Fruit fly (Drosophila melanogaster): ENCODE results near the gene CG42728.
A peak's percentile ranks its signal among the peaks of the same experiment; 100 is the strongest.

The CG42728 gene

DNA sequence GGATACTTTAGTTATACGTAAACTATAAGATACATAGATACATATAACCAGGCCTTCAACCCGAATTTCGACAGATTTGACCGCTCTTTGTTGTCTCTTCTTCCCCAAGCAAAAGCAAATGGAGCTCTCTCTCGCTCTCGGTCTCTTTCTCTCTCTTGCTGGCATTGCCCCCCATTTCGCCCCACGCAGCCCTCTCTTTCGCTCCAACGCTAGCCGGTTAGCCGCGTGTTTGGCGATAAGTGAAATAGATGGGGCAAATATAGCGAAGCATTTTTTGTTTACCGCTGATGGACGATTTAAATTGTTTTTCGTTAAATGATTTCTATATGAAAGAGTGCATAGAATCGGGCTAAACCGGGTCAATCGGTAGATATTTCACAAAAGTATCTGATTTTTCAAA lies 13.6 kb downstream of the CG42728 start:
- no peak for TF ChIP-seq Rel (GFP tag; optimal IDR thresholded peaks at IDR 0.05)
- TF ChIP-seq Rel (tag; optimal IDR thresholded peaks at IDR 0.05): peak; percentile 33
- TF ChIP-seq Mio (GFP tag; optimal IDR thresholded peaks at IDR 0.05): no peak
- TF ChIP-seq dl (GFP tag; optimal IDR thresholded peaks at IDR 0.05; ENCODE audit: insufficient read depth in 1 of 2, partially characterized antibody in 2 of 2): peak; percentile 95 to 97
- TF ChIP-seq br (GFP tag; optimal IDR thresholded peaks at IDR 0.05): peak; percentile 7
- TF ChIP-seq Hr83 (GFP tag; optimal IDR thresholded peaks at IDR 0.05; ENCODE audit: poor library complexity, severe bottlenecking): peak; percentile 69
- TF ChIP-seq Dif (GFP tag; optimal IDR thresholded peaks at IDR 0.05; ENCODE audit: partially characterized antibody): peak; percentile 98
- TF ChIP-seq sage (GFP tag; optimal IDR thresholded peaks at IDR 0.05): peak; percentile 31
- peak; percentile 23 for TF ChIP-seq psq (GFP tag; optimal IDR thresholded peaks at IDR 0.05)
- TF ChIP-seq tai (GFP tag; optimal IDR thresholded peaks at IDR 0.05): no peak
- TF ChIP-seq foxo (GFP tag; optimal IDR thresholded peaks at IDR 0.05): no peak
- no peak for TF ChIP-seq dmrt93B (GFP tag; optimal IDR thresholded peaks at IDR 0.05)
- no peak for TF ChIP-seq brk (GFP tag; optimal IDR thresholded peaks at IDR 0.05)
- peak; percentile 13 for TF ChIP-seq CG32264 (GFP tag; optimal IDR thresholded peaks at IDR 0.05)
- TF ChIP-seq Sp1 (GFP tag; optimal IDR thresholded peaks at IDR 0.05): peak; percentile 28
- TF ChIP-seq Myc (optimal IDR thresholded peaks at IDR 0.05): no peak
- TF ChIP-seq h (GFP tag; optimal IDR thresholded peaks at IDR 0.05): peak; percentile 37
- TF ChIP-seq dsf (GFP tag; optimal IDR thresholded peaks at IDR 0.05; ENCODE audit: borderline replicate concordance): no peak
- TF ChIP-seq GATAd (GFP tag; optimal IDR thresholded peaks at IDR 0.05): no peak
- no peak for TF ChIP-seq CrebA (GFP tag; optimal IDR thresholded peaks at IDR 0.05; ENCODE audit: borderline replicate concordance)
- no peak for TF ChIP-seq N (GFP tag; optimal IDR thresholded peaks at IDR 0.05)
- no peak for TF ChIP-seq Dfd (GFP tag; optimal IDR thresholded peaks at IDR 0.05)

DNA sequence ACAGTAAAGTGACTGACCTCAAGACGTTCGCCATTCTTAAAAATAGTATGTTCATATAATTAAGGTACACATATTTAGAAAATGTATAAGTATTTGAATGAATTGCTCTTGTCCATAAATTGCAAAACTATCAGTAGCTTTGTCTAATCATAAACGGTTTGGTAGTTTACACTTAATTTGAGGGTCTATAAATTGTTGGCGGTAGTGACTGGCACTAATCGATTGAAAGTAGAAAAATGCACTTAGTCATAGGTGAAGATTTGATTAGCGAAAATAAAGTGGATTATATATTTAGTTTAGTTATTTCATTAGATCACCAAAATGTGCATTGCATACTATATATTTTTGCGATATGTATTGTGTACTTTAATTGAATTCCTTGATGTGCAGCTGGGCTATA lies 14.3 kb downstream of the CG42728 start:
- TF ChIP-seq HLH106 (tag; optimal IDR thresholded peaks at IDR 0.05) (no peak), woc (GFP tag; optimal IDR thresholded peaks at IDR 0.05) (no peak), br (GFP tag; optimal IDR thresholded peaks at IDR 0.05) (no peak), pan (optimal IDR thresholded peaks at IDR 0.05) (no peak)

DNA sequence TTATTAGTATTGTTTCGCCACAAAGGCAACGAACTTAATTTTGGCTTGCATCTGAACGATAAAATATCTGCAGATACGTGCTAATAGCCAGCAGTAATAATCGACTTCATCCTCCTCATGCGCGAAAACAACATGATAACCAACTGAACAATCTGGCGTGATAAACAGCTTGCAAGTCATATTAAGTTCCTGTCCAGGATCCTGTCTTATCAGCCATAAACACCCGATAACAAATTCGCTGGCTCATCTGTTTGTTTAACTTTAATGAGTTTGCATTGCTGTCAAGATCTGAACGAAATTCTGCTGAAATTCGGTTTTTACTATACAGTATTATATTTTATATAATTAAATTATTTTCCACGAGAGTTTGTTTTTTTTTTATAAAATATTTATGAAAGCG lies 14.7 kb downstream of the CG42728 start:
- no peak for TF ChIP-seq dmrt93B (GFP tag; optimal IDR thresholded peaks at IDR 0.05)
- TF ChIP-seq br (GFP tag; optimal IDR thresholded peaks at IDR 0.05): no peak
- no peak for TF ChIP-seq sv (GFP tag; optimal IDR thresholded peaks at IDR 0.05)
- TF ChIP-seq dl (GFP tag; optimal IDR thresholded peaks at IDR 0.05; ENCODE audit: insufficient read depth in 1 of 2, partially characterized antibody in 2 of 2): no peak
- no peak for TF ChIP-seq CrebA (GFP tag; optimal IDR thresholded peaks at IDR 0.05; ENCODE audit: borderline replicate concordance)
- TF ChIP-seq ey (GFP tag; optimal IDR thresholded peaks at IDR 0.05): no peak
- no peak for TF ChIP-seq pan (optimal IDR thresholded peaks at IDR 0.05)
- TF ChIP-seq h (GFP tag; optimal IDR thresholded peaks at IDR 0.05): no peak
- no peak for TF ChIP-seq Vsx2 (GFP tag; optimal IDR thresholded peaks at IDR 0.05; ENCODE audit: partially characterized antibody)
- TF ChIP-seq N (GFP tag; optimal IDR thresholded peaks at IDR 0.05): no peak
- no peak for TF ChIP-seq fru (GFP tag; optimal IDR thresholded peaks at IDR 0.05)

DNA sequence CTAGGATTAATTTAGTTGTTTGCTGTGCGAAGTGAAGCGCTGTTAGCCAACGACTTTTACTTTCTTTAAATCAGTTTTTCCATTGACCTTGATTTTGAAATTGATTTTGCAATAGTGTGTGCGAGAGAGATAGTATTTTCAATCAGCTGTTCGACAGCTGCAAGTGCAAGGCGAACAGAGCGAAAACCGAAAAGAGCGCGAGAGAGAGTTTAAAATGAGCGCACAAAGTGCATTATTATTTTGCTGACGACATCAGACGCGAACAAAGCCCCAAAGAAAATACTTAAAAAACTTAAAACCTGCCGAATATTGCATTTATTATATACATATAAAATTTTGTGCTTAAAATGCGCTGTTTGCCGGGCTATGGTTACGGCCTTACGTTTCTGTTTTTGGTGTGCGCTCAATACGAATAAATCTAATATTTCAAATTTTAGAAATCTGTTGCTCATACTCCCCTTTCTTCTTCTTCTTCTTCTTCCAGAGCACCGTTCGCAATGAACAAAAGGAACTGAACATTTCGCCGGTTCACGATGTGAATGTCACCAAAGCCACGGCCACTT lies 16.2 kb downstream of the CG42728 start:
- TF ChIP-seq sv (GFP tag; optimal IDR thresholded peaks at IDR 0.05) (no peak), brk (GFP tag; optimal IDR thresholded peaks at IDR 0.05) (peak; percentile 49), dl (GFP tag; optimal IDR thresholded peaks at IDR 0.05; ENCODE audit: insufficient read depth in 1 of 2, partially characterized antibody in 2 of 2) (peak; percentile 44 to 66), rgr (GFP tag; optimal IDR thresholded peaks at IDR 0.05) (peak; percentile 11), sage (GFP tag; optimal IDR thresholded peaks at IDR 0.05) (peak; percentile 18), dmrt93B (GFP tag; optimal IDR thresholded peaks at IDR 0.05) (no peak), CrebA (GFP tag; optimal IDR thresholded peaks at IDR 0.05; ENCODE audit: borderline replicate concordance) (no peak), CG9705 (GFP tag; optimal IDR thresholded peaks at IDR 0.05) (no peak), jim (GFP tag; optimal IDR thresholded peaks at IDR 0.05) (no peak), Dif (GFP tag; optimal IDR thresholded peaks at IDR 0.05; ENCODE audit: partially characterized antibody) (peak; percentile 57), Rel (GFP tag; optimal IDR thresholded peaks at IDR 0.05) (no peak), Rel (tag; optimal IDR thresholded peaks at IDR 0.05) (peak; percentile 2), dsf (GFP tag; optimal IDR thresholded peaks at IDR 0.05; ENCODE audit: borderline replicate concordance) (no peak), foxo (GFP tag; optimal IDR thresholded peaks at IDR 0.05) (no peak), lola (GFP tag; optimal IDR thresholded peaks at IDR 0.05) (no peak), Jra (GFP tag; optimal IDR thresholded peaks at IDR 0.05) (no peak), GATAd (GFP tag; optimal IDR thresholded peaks at IDR 0.05) (no peak), CG32264 (GFP tag; optimal IDR thresholded peaks at IDR 0.05) (no peak)

All from whole organism, wandering third instar larva.